Worm (Caenorhabditis elegans) whole organism, L1 larva: ENCODE measurements around the gene syx-2.

Experiments
- dpl-1 ChIP-seq, 3 experiments: fragments of 150-350 bp in 2 of 3; sonication (generic microtip) in 1 of 3; optimal IDR thresholded peaks; 2 replicates each; lab custom pipeline; 2014 to 2017; ENCODE audit warnings: missing biosample characterization in 3 of 3, missing genetic modification characterization in 3 of 3, missing genetic modification reagents in 3 of 3
- elt-2 ChIP-seq: sonication (generic microtip); optimal IDR thresholded peaks from 2 replicates; lab custom pipeline; 2016; ENCODE audit warnings: missing genetic modification characterization, mild to moderate bottlenecking, inconsistent platforms, missing compliant biosample characterization, missing genetic modification reagents
- fkh-10 ChIP-seq: sonication (generic microtip); optimal IDR thresholded peaks from 2 replicates; lab custom pipeline; 2017; ENCODE audit warnings: missing biosample characterization, missing genetic modification reagents, missing genetic modification characterization
- lin-15B ChIP-seq: fragments of 150-350 bp; sonication (generic microtip); optimal IDR thresholded peaks from 3 replicates; lab custom pipeline; 2014; ENCODE audit warnings: missing biosample characterization, missing genetic modification characterization
- lir-3 ChIP-seq: sonication (generic microtip); optimal IDR thresholded peaks from 2 replicates; lab custom pipeline; 2016; ENCODE audit warnings: mild to moderate bottlenecking, missing genetic modification characterization, moderate library complexity, missing compliant biosample characterization; ENCODE audit not compliant: poor library complexity
- nhr-20 ChIP-seq: sonication (generic microtip); optimal IDR thresholded peaks from 2 replicates; lab custom pipeline; 2016; ENCODE audit warnings: mild to moderate bottlenecking, missing genetic modification characterization, missing compliant biosample characterization
- nhr-90 ChIP-seq: sonication (generic microtip); optimal IDR thresholded peaks from 2 replicates; lab custom pipeline; 2016; ENCODE audit warnings: mild to moderate bottlenecking, missing genetic modification characterization, missing compliant biosample characterization; ENCODE audit not compliant: poor library complexity
- unc-62 ChIP-seq: fragments of 150-350 bp; optimal IDR thresholded peaks from 2 replicates; lab custom pipeline; 2014; ENCODE audit warnings: missing biosample characterization, missing genetic modification reagents, missing genetic modification characterization

DNA sequence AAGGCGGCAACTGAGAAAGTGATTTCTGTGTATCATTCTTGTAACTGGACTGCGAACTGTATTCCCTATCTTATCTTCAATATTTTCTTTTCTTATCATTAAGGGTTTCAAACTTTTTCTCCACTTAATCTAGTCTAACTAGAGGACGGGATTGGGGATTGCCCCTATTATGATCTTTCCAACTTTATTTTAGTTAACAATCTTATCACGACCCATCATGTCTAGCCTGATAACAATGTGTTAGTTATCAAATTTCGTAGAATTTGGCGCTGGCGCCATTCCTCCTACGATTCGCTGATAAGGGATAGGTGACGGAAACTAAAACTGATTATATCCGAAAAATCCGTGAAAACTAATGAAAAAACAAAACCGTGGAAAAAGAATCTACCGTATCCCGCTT lies 22.6 kb upstream of the syx-2 start:
- TF ChIP-seq unc-62 (GFP tag; lab: Kevin White, UChicago) (no peak), nhr-90 (tag; lab: Kevin White, UChicago) (no peak), lir-3 (tag; lab: Kevin White, UChicago) (no peak), dpl-1 (GFP tag; optimal IDR thresholded peaks at IDR 0.05; lab: Kevin White, UChicago) (no peak), fkh-10 (GFP tag; lab: Kevin White, UChicago) (no peak), lin-15B (no peak), elt-2 (tag; lab: Kevin White, UChicago) (peak; percentile 96), nhr-20 (tag; lab: Kevin White, UChicago) (no peak)
